Worm (Caenorhabditis elegans) whole organism, L1 larva: ENCODE measurements around the gene T24C4.2.

Experiments
- C34B4.2 ChIP-seq: sonication (generic microtip); optimal IDR thresholded peaks from 2 replicates; lab custom pipeline; 2017; ENCODE audit warnings: mild to moderate bottlenecking, missing genetic modification characterization, missing compliant biosample characterization
- Y116A8C.19 ChIP-seq: sonication (generic microtip); optimal IDR thresholded peaks from 2 replicates; lab custom pipeline; 2016; ENCODE audit warnings: missing compliant biosample characterization, missing genetic modification characterization, borderline replicate concordance
- alr-1 ChIP-seq: fragments of 200-800 bp; sonication (Bioruptor generic); optimal IDR thresholded peaks from 2 replicates; lab custom pipeline; 2018; ENCODE audit warnings: borderline replicate concordance, mild to moderate bottlenecking, missing genetic modification characterization, missing compliant biosample characterization
- ama-1 ChIP-seq: fragments of 150-350 bp; optimal IDR thresholded peaks from 2 replicates; lab custom pipeline; 2014
- blmp-1 ChIP-seq: fragments of 150-350 bp; optimal IDR thresholded peaks from 2 replicates; lab custom pipeline; 2014; ENCODE audit warnings: missing biosample characterization, missing genetic modification characterization
- ceh-82 ChIP-seq, 3 experiments: fragments of 150-350 bp in 1 of 3; sonication (generic microtip) in 2 of 3; optimal IDR thresholded peaks; 2 replicates each; lab custom pipeline; 2014 to 2017; ENCODE audit warnings: missing biosample characterization in 3 of 3, missing genetic modification characterization in 3 of 3
- ces-1 ChIP-seq: fragments of 150-350 bp; optimal IDR thresholded peaks from 2 replicates; lab custom pipeline; 2014; ENCODE audit warnings: missing biosample characterization, missing genetic modification reagents, missing genetic modification characterization
- dsc-1 ChIP-seq: sonication (generic microtip); optimal IDR thresholded peaks from 2 replicates; lab custom pipeline; 2016; ENCODE audit warnings: mild to moderate bottlenecking, missing genetic modification characterization, missing compliant biosample characterization
- egl-13 ChIP-seq: sonication (generic microtip); optimal IDR thresholded peaks from 2 replicates; lab custom pipeline; 2016; ENCODE audit warnings: missing genotype, missing genetic modification reagents, missing genetic modification characterization, missing compliant biosample characterization
- egl-27 ChIP-seq, 2 experiments: fragments of 150-350 bp in 1 of 2; sonication (generic microtip); optimal IDR thresholded peaks; 3 replicates each; lab custom pipeline; 2017 to 2018; ENCODE audit warnings: missing biosample characterization in 2 of 2, missing genetic modification characterization in 2 of 2, missing genetic modification reagents in 2 of 2
- elt-2 ChIP-seq: sonication (generic microtip); optimal IDR thresholded peaks from 2 replicates; lab custom pipeline; 2016; ENCODE audit warnings: missing genetic modification characterization, mild to moderate bottlenecking, inconsistent platforms, missing compliant biosample characterization, missing genetic modification reagents
- elt-3 ChIP-seq, 6 experiments: fragments of 150-350 bp in 1 of 6; sonication (generic microtip); optimal IDR thresholded peaks; 2 replicates each; lab custom pipeline; 2017 to 2018; ENCODE audit warnings: missing biosample characterization in 6 of 6, missing genetic modification characterization in 6 of 6, inconsistent platforms in 1 of 6
- fkh-4 ChIP-seq: sonication (generic microtip); optimal IDR thresholded peaks from 2 replicates; lab custom pipeline; 2016; ENCODE audit warnings: missing compliant biosample characterization, missing genetic modification characterization, borderline replicate concordance
- fkh-8 ChIP-seq: sonication (generic microtip); optimal IDR thresholded peaks from 2 replicates; lab custom pipeline; 2016; ENCODE audit warnings: mild to moderate bottlenecking, missing genetic modification characterization, missing compliant biosample characterization
- grh-1 ChIP-seq: fragments of 200-800 bp; sonication (Bioruptor generic); IDR thresholded peaks from 2 replicates; pipeline ENCODE4 v1.3.6; 2022; ENCODE audit warnings: missing genetic modification reagents, missing genetic modification characterization, missing compliant biosample characterization
- irx-1 ChIP-seq: sonication (generic microtip); optimal IDR thresholded peaks from 2 replicates; lab custom pipeline; 2016; ENCODE audit warnings: missing genetic modification characterization, missing compliant biosample characterization
- isw-1 ChIP-seq: fragments of 200-800 bp; sonication (Bioruptor generic); IDR thresholded peaks from 2 replicates; pipeline ENCODE4 v1.3.6; 2022; ENCODE audit warnings: missing genetic modification characterization, missing compliant biosample characterization
- lin-15B ChIP-seq: fragments of 150-350 bp; sonication (generic microtip); optimal IDR thresholded peaks from 3 replicates; lab custom pipeline; 2014; ENCODE audit warnings: missing biosample characterization, missing genetic modification characterization
- lin-39 ChIP-seq: fragments of 150-350 bp; optimal IDR thresholded peaks from 2 replicates; lab custom pipeline; 2014; ENCODE audit warnings: missing biosample characterization, missing genetic modification reagents, missing genetic modification characterization
- lir-3 ChIP-seq: sonication (generic microtip); optimal IDR thresholded peaks from 2 replicates; lab custom pipeline; 2016; ENCODE audit warnings: mild to moderate bottlenecking, missing genetic modification characterization, moderate library complexity, missing compliant biosample characterization; ENCODE audit not compliant: poor library complexity
- mab-9 ChIP-seq: fragments of 200-800 bp; sonication (Bioruptor generic); IDR thresholded peaks from 2 replicates; pipeline ENCODE4 v1.3.6; 2022; ENCODE audit warnings: missing genetic modification reagents, missing genetic modification characterization, missing compliant biosample characterization
- mdl-1 ChIP-seq, 2 experiments: fragments of 150-350 bp; optimal IDR thresholded peaks; 2 replicates each; lab custom pipeline; 2014 to 2017; ENCODE audit warnings: missing biosample characterization in 2 of 2, missing genetic modification characterization in 2 of 2, inconsistent platforms in 1 of 2
- mef-2 ChIP-seq: fragments of 150-350 bp; optimal IDR thresholded peaks from 2 replicates; lab custom pipeline; 2014; ENCODE audit warnings: missing biosample characterization, missing genetic modification characterization
- nhr-11 ChIP-seq: fragments of 150-350 bp; optimal IDR thresholded peaks from 2 replicates; lab custom pipeline; 2014; ENCODE audit warnings: missing biosample characterization, missing genetic modification characterization
- nhr-12 ChIP-seq: sonication (generic microtip); optimal IDR thresholded peaks from 2 replicates; lab custom pipeline; 2017; ENCODE audit warnings: missing biosample characterization, missing genetic modification characterization
- nhr-19 ChIP-seq: fragments of 200-800 bp; sonication (Bioruptor generic); conservative IDR thresholded peaks from 2 replicates; pipeline ENCODE4 v1.3.6; 2022; ENCODE audit warnings: missing genetic modification characterization, missing compliant biosample characterization
- nhr-237 ChIP-seq: fragments of 150-350 bp; optimal IDR thresholded peaks from 2 replicates; lab custom pipeline; 2014; ENCODE audit warnings: missing biosample characterization, missing genetic modification characterization
- nhr-28 ChIP-seq: fragments of 150-350 bp; optimal IDR thresholded peaks from 2 replicates; lab custom pipeline; 2014; ENCODE audit warnings: missing biosample characterization, missing genetic modification characterization
- nhr-47 ChIP-seq: sonication (generic microtip); optimal IDR thresholded peaks from 2 replicates; lab custom pipeline; 2016; ENCODE audit warnings: mild to moderate bottlenecking, missing genetic modification characterization, moderate library complexity, missing compliant biosample characterization
- nhr-76 ChIP-seq: sonication (generic microtip); optimal IDR thresholded peaks from 2 replicates; lab custom pipeline; 2017; ENCODE audit warnings: missing biosample characterization, missing genetic modification characterization
- nhr-77 ChIP-seq: fragments of 150-350 bp; optimal IDR thresholded peaks from 2 replicates; lab custom pipeline; 2014; ENCODE audit warnings: missing biosample characterization, missing genetic modification characterization
- nhr-84 ChIP-seq: sonication (generic microtip); optimal IDR thresholded peaks from 2 replicates; lab custom pipeline; 2017; ENCODE audit warnings: missing biosample characterization, missing genetic modification characterization
- pag-3 ChIP-seq: sonication (generic microtip); optimal IDR thresholded peaks from 2 replicates; lab custom pipeline; 2017; ENCODE audit warnings: missing genetic modification characterization, mild to moderate bottlenecking, missing compliant biosample characterization, antibody characterized with exemption, borderline replicate concordance; ENCODE audit not compliant: insufficient read depth
- pax-3 ChIP-seq: fragments of 200-800 bp; sonication (Bioruptor generic); optimal IDR thresholded peaks from 2 replicates; lab custom pipeline; 2018; ENCODE audit warnings: mild to moderate bottlenecking, missing genetic modification characterization, moderate library complexity, missing compliant biosample characterization
- pqm-1 ChIP-seq: sonication (generic microtip); optimal IDR thresholded peaks from 3 replicates; lab custom pipeline; 2017; ENCODE audit warnings: missing biosample characterization, missing genetic modification characterization
- snpc-4 ChIP-seq: fragments of 150-350 bp; optimal IDR thresholded peaks from 2 replicates; lab custom pipeline; 2014; ENCODE audit warnings: missing biosample characterization, missing genetic modification characterization
- snu-23 ChIP-seq: sonication (generic microtip); optimal IDR thresholded peaks from 2 replicates; lab custom pipeline; 2016; ENCODE audit warnings: missing genetic modification characterization, missing compliant biosample characterization
- sptf-1 ChIP-seq: fragments of 150-350 bp; optimal IDR thresholded peaks from 2 replicates; lab custom pipeline; 2014; ENCODE audit warnings: missing biosample characterization, missing genetic modification characterization
- sup-37 ChIP-seq: fragments of 200-800 bp; sonication (Bioruptor generic); optimal IDR thresholded peaks from 2 replicates; lab custom pipeline; 2018; ENCODE audit warnings: mild to moderate bottlenecking, missing genetic modification characterization, missing compliant biosample characterization
- swsn-7 ChIP-seq: sonication (generic microtip); optimal IDR thresholded peaks from 2 replicates; lab custom pipeline; 2016; ENCODE audit warnings: missing genetic modification characterization, missing compliant biosample characterization
- tbx-2 ChIP-seq: sonication (generic microtip); optimal IDR thresholded peaks from 2 replicates; lab custom pipeline; 2016; ENCODE audit warnings: missing genetic modification characterization, missing compliant biosample characterization
- unc-86 ChIP-seq: sonication (generic microtip); optimal IDR thresholded peaks from 2 replicates; lab custom pipeline; 2016; ENCODE audit warnings: missing genetic modification characterization, missing compliant biosample characterization
- unc-98 ChIP-seq: fragments of 200-800 bp; sonication (Bioruptor generic); IDR thresholded peaks from 2 replicates; pipeline ENCODE4 v1.3.6; 2022; ENCODE audit warnings: missing genetic modification characterization, missing compliant biosample characterization
- xbp-1 ChIP-seq: sonication (generic microtip); optimal IDR thresholded peaks from 2 replicates; lab custom pipeline; 2016; ENCODE audit warnings: missing genetic modification characterization, missing compliant biosample characterization

The T24C4.2 gene

ce11 chrIII:835713-836278, 34.0 kb downstream of the T24C4.2 start (continued):
- TF ChIP-seq nhr-47 (tag; lab: Kevin White, UChicago): peak; percentile 68
- TF ChIP-seq lir-3 (tag; lab: Kevin White, UChicago): no peak
- peak; percentile 51 for TF ChIP-seq nhr-77
- TF ChIP-seq fkh-4 (tag; lab: Kevin White, UChicago): no peak
- peak; percentile 42; the same call in 1 of the 2 replicates for TF ChIP-seq nhr-19 (GFP tag; lab: Robert Waterston, UW)
- TF ChIP-seq egl-27 (tag; optimal IDR thresholded peaks at IDR 0.05; lab: Kevin White, UChicago): no peak
- no peak for TF ChIP-seq nhr-84
- peak; percentile 74 for TF ChIP-seq sup-37
- TF ChIP-seq nhr-76 (tag; lab: Kevin White, UChicago): no peak
- TF ChIP-seq mdl-1 (tag; optimal IDR thresholded peaks at IDR 0.05; lab: Kevin White, UChicago): no peak
- TF ChIP-seq blmp-1 (tag; lab: Kevin White, UChicago): no peak
- no peak for TF ChIP-seq lin-15B (tag; lab: Kevin White, UChicago)
- no peak for TF ChIP-seq pqm-1
- no peak for TF ChIP-seq elt-3 (tag; optimal IDR thresholded peaks at IDR 0.05; lab: Kevin White, UChicago)
- peak; percentile 14 for TF ChIP-seq egl-13
- no peak for TF ChIP-seq nhr-12 (tag; lab: Kevin White, UChicago)
- peak; percentile 7 for TF ChIP-seq nhr-28 (tag; lab: Kevin White, UChicago)
- TF ChIP-seq unc-98 (GFP tag; lab: Robert Waterston, UW): no peak
- no peak for TF ChIP-seq lin-39 (tag; lab: Kevin White, UChicago)
- no peak for TF ChIP-seq sptf-1
- TF ChIP-seq fkh-8 (tag; lab: Kevin White, UChicago): peak; percentile 24
- TF ChIP-seq snpc-4 (tag; lab: Kevin White, UChicago): no peak
- peak; percentile 36; the same call in 1 of the 2 replicates for TF ChIP-seq isw-1 (GFP tag; lab: Robert Waterston, UW)
- no peak for TF ChIP-seq irx-1
- no peak for TF ChIP-seq ceh-82 (tag; optimal IDR thresholded peaks at IDR 0.05; lab: Kevin White, UChicago)
- TF ChIP-seq nhr-11 (tag; lab: Kevin White, UChicago): peak; percentile 22
- no peak for TF ChIP-seq mab-9 (GFP tag; lab: Robert Waterston, UW)
- no peak for TF ChIP-seq mef-2 (tag; lab: Kevin White, UChicago)
- TF ChIP-seq snu-23: peak; percentile 15
- no peak for TF ChIP-seq pag-3
- no peak for TF ChIP-seq nhr-237 (tag; lab: Kevin White, UChicago)
- no peak for TF ChIP-seq ces-1
- TF ChIP-seq alr-1 (tag; lab: Kevin White, UChicago): no peak
- TF ChIP-seq grh-1: peak; percentile 66
- TF ChIP-seq C34B4.2 (tag; lab: Kevin White, UChicago): peak; percentile 55
- TF ChIP-seq Y116A8C.19: no peak
- TF ChIP-seq tbx-2 (tag; lab: Kevin White, UChicago): no peak
- peak; percentile 47 for TF ChIP-seq unc-86 (tag; lab: Kevin White, UChicago)
- TF ChIP-seq xbp-1 (tag; lab: Kevin White, UChicago): peak; percentile 18
- peak; percentile 29 for TF ChIP-seq elt-2 (tag; lab: Kevin White, UChicago)
- peak; percentile 7 for TF ChIP-seq swsn-7

ce11 chrIII:835208-835607, 34.6 kb downstream of the T24C4.2 start:
- TF ChIP-seq ama-1 (lab: Kevin White, UChicago) (peak; percentile 22), pax-3 (tag; lab: Kevin White, UChicago) (no peak), swsn-7 (no peak), dsc-1 (tag; lab: Kevin White, UChicago) (peak; percentile 10)
- TF ChIP-seq, all 84 proteins: peak for 2
